Fruit fly (Drosophila melanogaster) whole organism, embryonic: ENCODE measurements around the gene PlexA.
A peak's percentile ranks its signal among the peaks of the same experiment; 100 is the strongest.

Experiments
- BEAF-32 ChIP-seq: fragments of 200-800 bp; sonication (Bioruptor generic); optimal IDR thresholded peaks from 3 replicates; lab custom pipeline; 2017; ENCODE audit warnings: missing biosample characterization, missing genetic modification characterization, mild to moderate bottlenecking, moderate library complexity, missing genetic modification reagents
- CG10147 ChIP-seq: fragments of 200-800 bp; sonication (Bioruptor generic); optimal IDR thresholded peaks from 2 replicates; lab custom pipeline; 2019; ENCODE audit warnings: missing biosample characterization, mild to moderate bottlenecking, missing genetic modification characterization, moderate library complexity
- CG10267 ChIP-seq: fragments of 200-800 bp; sonication (Bioruptor generic); optimal IDR thresholded peaks from 2 replicates; lab custom pipeline; 2018; ENCODE audit warnings: missing biosample characterization, mild to moderate bottlenecking, missing genetic modification characterization, moderate library complexity
- CG10366 ChIP-seq: fragments of 200-800 bp; sonication (Bioruptor generic); IDR thresholded peaks from 2 replicates; pipeline ENCODE4 v1.3.6; 2022; ENCODE audit warnings: missing biosample characterization, missing genetic modification characterization
- CG1233 ChIP-seq: fragments of 200-800 bp; sonication (Bioruptor generic); optimal IDR thresholded peaks from 4 replicates; lab custom pipeline; 2018; ENCODE audit warnings: missing biosample characterization, mild to moderate bottlenecking, missing genetic modification characterization
- CG13123 ChIP-seq: fragments of 200-800 bp; sonication (Bioruptor generic); optimal IDR thresholded peaks from 2 replicates; lab custom pipeline; 2016; ENCODE audit warnings: missing biosample characterization, missing genetic modification characterization
- CG13775 ChIP-seq: fragments of 200-800 bp; sonication (Bioruptor generic); optimal IDR thresholded peaks from 3 replicates; lab custom pipeline; 2017; ENCODE audit warnings: missing biosample characterization, mild to moderate bottlenecking, missing genetic modification characterization
- CG1603 ChIP-seq: fragments of 200-800 bp; sonication (Bioruptor generic); optimal IDR thresholded peaks from 2 replicates; lab custom pipeline; 2019; ENCODE audit warnings: missing biosample characterization, mild to moderate bottlenecking, missing genetic modification characterization, moderate library complexity
- CG1647 ChIP-seq: fragments of 200-800 bp; sonication (Bioruptor generic); optimal IDR thresholded peaks from 3 replicates; lab custom pipeline; 2016; ENCODE audit warnings: missing biosample characterization, missing genetic modification characterization
- CG16813 ChIP-seq: fragments of 200-800 bp; sonication (Bioruptor generic); IDR thresholded peaks from 3 replicates; pipeline ENCODE4 v1.3.6; 2022; ENCODE audit warnings: missing biosample characterization, missing genetic modification characterization; ENCODE audit not compliant: partially characterized antibody
- CG2712 ChIP-seq: fragments of 200-800 bp; optimal IDR thresholded peaks from 3 replicates; lab custom pipeline; 2019; ENCODE audit warnings: missing biosample characterization, mild to moderate bottlenecking, missing genetic modification characterization, moderate library complexity
- CG30020 ChIP-seq: fragments of 200-800 bp; optimal IDR thresholded peaks from 2 replicates; lab custom pipeline; 2019; ENCODE audit warnings: missing biosample characterization, mild to moderate bottlenecking, missing genetic modification characterization, moderate library complexity
- CG34422 ChIP-seq: fragments of 200-800 bp; sonication (Bioruptor generic); IDR thresholded peaks from 3 replicates; pipeline ENCODE4 v1.3.6; 2022; ENCODE audit warnings: missing biosample characterization, missing genetic modification characterization
- CG4282 ChIP-seq: fragments of 200-800 bp; sonication (Bioruptor generic); optimal IDR thresholded peaks from 2 replicates; lab custom pipeline; 2016; ENCODE audit warnings: missing biosample characterization, missing genetic modification characterization
- CG4617 ChIP-seq: fragments of 200-800 bp; sonication (Bioruptor generic); optimal IDR thresholded peaks from 3 replicates; lab custom pipeline; 2016; ENCODE audit warnings: missing biosample characterization, missing genetic modification characterization, borderline replicate concordance
- CG4730 ChIP-seq: fragments of 200-800 bp; sonication (Bioruptor generic); IDR thresholded peaks from 2 replicates; pipeline ENCODE4 v1.3.6; 2022; ENCODE audit warnings: missing biosample characterization, missing genetic modification characterization
- CG5953 ChIP-seq: fragments of 200-800 bp; sonication (Bioruptor generic); IDR thresholded peaks from 2 replicates; pipeline ENCODE4 v1.3.6; 2022; ENCODE audit warnings: missing biosample characterization, missing genetic modification characterization
- CG7839 ChIP-seq: fragments of 200-800 bp; sonication (Bioruptor generic); optimal IDR thresholded peaks from 3 replicates; lab custom pipeline; 2018; ENCODE audit warnings: missing biosample characterization, mild to moderate bottlenecking, missing genetic modification characterization, moderate library complexity
- CG7963 ChIP-seq: fragments of 200-800 bp; sonication (Bioruptor generic); IDR thresholded peaks from 3 replicates; pipeline ENCODE4 v1.3.6; 2022; ENCODE audit warnings: missing biosample characterization, missing genetic modification characterization; ENCODE audit not compliant: partially characterized antibody
- CG9797 ChIP-seq: fragments of 200-800 bp; sonication (Bioruptor generic); optimal IDR thresholded peaks from 3 replicates; lab custom pipeline; 2018; ENCODE audit warnings: missing biosample characterization, mild to moderate bottlenecking, missing genetic modification characterization
- CrebB ChIP-seq: fragments of 200-800 bp; sonication (Bioruptor generic); optimal IDR thresholded peaks from 3 replicates; lab custom pipeline; 2018; ENCODE audit warnings: missing biosample characterization, mild to moderate bottlenecking, missing genetic modification characterization
- Dbx ChIP-seq: fragments of 200-800 bp; sonication (Bioruptor generic); IDR thresholded peaks from 3 replicates; pipeline ENCODE4 v1.3.6; 2022; ENCODE audit warnings: missing biosample characterization, missing genetic modification characterization
- Doc3 ChIP-seq: fragments of 200-800 bp; sonication (Bioruptor generic); IDR thresholded peaks from 3 replicates; pipeline ENCODE4 v1.3.6; 2022; ENCODE audit warnings: missing biosample characterization, missing genetic modification characterization; ENCODE audit not compliant: partially characterized antibody
- Ets65A ChIP-seq: fragments of 200-800 bp; sonication (Bioruptor generic); peaks from one replicate; lab custom pipeline; 2016; ENCODE audit warnings: missing biosample characterization, missing genetic modification characterization
- GATAe ChIP-seq: fragments of 200-800 bp; sonication (Bioruptor generic); conservative IDR thresholded peaks from 2 replicates; pipeline ENCODE4 v1.3.6; 2022; ENCODE audit warnings: missing biosample characterization, missing genetic modification characterization
- Med ChIP-seq: fragments of 200-800 bp; sonication (Bioruptor generic); peaks from one replicate; lab custom pipeline; 2016; ENCODE audit warnings: missing biosample characterization, missing genetic modification characterization, mild to moderate bottlenecking, inconsistent platforms, moderate library complexity
- NC2β ChIP-seq: fragments of 200-800 bp; sonication (Bioruptor generic); optimal IDR thresholded peaks from 2 replicates; lab custom pipeline; 2016; ENCODE audit warnings: missing biosample characterization, missing genetic modification characterization
- NfI ChIP-seq: fragments of 200-800 bp; sonication (Bioruptor generic); optimal IDR thresholded peaks from 3 replicates; lab custom pipeline; 2018; ENCODE audit warnings: missing biosample characterization, mild to moderate bottlenecking, missing genetic modification characterization, moderate library complexity
- Oli ChIP-seq: fragments of 200-800 bp; sonication (Bioruptor generic); optimal IDR thresholded peaks from 2 replicates; lab custom pipeline; 2018; ENCODE audit warnings: missing biosample characterization, mild to moderate bottlenecking, missing genetic modification characterization, moderate library complexity
- Six4 ChIP-seq: fragments of 200-800 bp; sonication (Bioruptor generic); optimal IDR thresholded peaks from 2 replicates; lab custom pipeline; 2016; ENCODE audit warnings: missing biosample characterization, missing genetic modification characterization
- YL-1 ChIP-seq: fragments of 200-800 bp; sonication (Bioruptor generic); optimal IDR thresholded peaks from 3 replicates; lab custom pipeline; 2017; ENCODE audit warnings: missing biosample characterization, mild to moderate bottlenecking, missing genetic modification characterization
- cas ChIP-seq: fragments of 200-800 bp; sonication (Bioruptor generic); IDR thresholded peaks from 2 replicates; pipeline ENCODE4 v1.3.6; 2022; ENCODE audit warnings: missing biosample characterization, missing genetic modification characterization
- cato ChIP-seq: fragments of 200-800 bp; sonication (Bioruptor generic); optimal IDR thresholded peaks from 2 replicates; lab custom pipeline; 2016; ENCODE audit warnings: missing biosample characterization, missing genetic modification characterization, borderline replicate concordance
- dpn ChIP-seq, 2 experiments: fragments of 200-800 bp; sonication (Bioruptor generic); optimal IDR thresholded peaks; 3 replicates each; lab custom pipeline; 2016; ENCODE audit warnings: missing biosample characterization in 2 of 2, missing genetic modification characterization in 2 of 2
- eve ChIP-seq, 2 experiments: fragments of >200 bp; optimal IDR thresholded peaks; 2 replicates each; lab custom pipeline; 2017; ENCODE audit warnings: missing biosample characterization in 2 of 2, missing genetic modification characterization in 2 of 2
- eyg ChIP-seq: fragments of 200-800 bp; sonication (Bioruptor generic); optimal IDR thresholded peaks from 3 replicates; lab custom pipeline; 2016; ENCODE audit warnings: missing biosample characterization, missing genetic modification characterization
- gro ChIP-seq: fragments of 200-800 bp; sonication (Bioruptor generic); optimal IDR thresholded peaks from 2 replicates; lab custom pipeline; 2016; ENCODE audit warnings: missing biosample characterization, missing genetic modification characterization
- hkb ChIP-seq, 2 experiments: fragments of 200-800 bp in 1 of 2; fragments of >200 bp in 1 of 2; sonication (Bioruptor generic) in 1 of 2; IDR thresholded peaks in 1 of 2; optimal IDR thresholded peaks in 1 of 2; 2 replicates each; pipeline versions ENCODE4 v1.3.6 to Lab custom; 2017 to 2022; ENCODE audit warnings: missing biosample characterization in 1 of 2, missing genetic modification characterization in 1 of 2
- insv ChIP-seq, 2 experiments: fragments of 200-800 bp; sonication (Bioruptor generic); optimal IDR thresholded peaks; 3 replicates each; lab custom pipeline; 2016 to 2018; ENCODE audit warnings: missing biosample characterization in 2 of 2, missing genetic modification characterization in 2 of 2
- kah ChIP-seq: fragments of 200-800 bp; sonication (Bioruptor generic); optimal IDR thresholded peaks from 2 replicates; lab custom pipeline; 2018; ENCODE audit warnings: missing biosample characterization, mild to moderate bottlenecking, missing genetic modification characterization
- klu ChIP-seq: fragments of 200-800 bp; sonication (Bioruptor generic); IDR thresholded peaks from 2 replicates; pipeline ENCODE4 v1.3.6; 2022; ENCODE audit warnings: missing biosample characterization, missing genetic modification characterization
- lbe ChIP-seq: fragments of 200-800 bp; sonication (Bioruptor generic); optimal IDR thresholded peaks from 2 replicates; lab custom pipeline; 2016; ENCODE audit warnings: missing biosample characterization, mild to moderate bottlenecking, missing genetic modification characterization
- lilli ChIP-seq: fragments of 200-800 bp; sonication (Bioruptor generic); optimal IDR thresholded peaks from 3 replicates; lab custom pipeline; 2016; ENCODE audit warnings: missing biosample characterization, missing genetic modification characterization
- mam ChIP-seq: fragments of 200-800 bp; sonication (Bioruptor generic); optimal IDR thresholded peaks from 3 replicates; lab custom pipeline; 2016; ENCODE audit warnings: missing biosample characterization, missing genetic modification characterization
- nerfin-2 ChIP-seq: fragments of 200-800 bp; sonication (Bioruptor generic); IDR thresholded peaks from 2 replicates; pipeline ENCODE4 v1.3.6; 2022; ENCODE audit warnings: missing biosample characterization, missing genetic modification characterization; ENCODE audit not compliant: partially characterized antibody
- row ChIP-seq: fragments of 200-800 bp; sonication (Bioruptor generic); IDR thresholded peaks from 3 replicates; pipeline ENCODE4 v1.3.6; 2022; ENCODE audit warnings: missing biosample characterization, missing genetic modification characterization
- sob ChIP-seq: fragments of 200-800 bp; sonication (Bioruptor generic); IDR thresholded peaks from 2 replicates; pipeline ENCODE4 v1.3.6; 2022; ENCODE audit warnings: missing biosample characterization, missing genetic modification characterization
- stwl ChIP-seq: fragments of 200-800 bp; sonication (Bioruptor generic); optimal IDR thresholded peaks from 3 replicates; lab custom pipeline; 2018; ENCODE audit warnings: missing biosample characterization, mild to moderate bottlenecking, missing genetic modification characterization, moderate library complexity
- vnd ChIP-seq: fragments of 200-800 bp; sonication (Bioruptor generic); IDR thresholded peaks from 3 replicates; pipeline ENCODE4 v1.3.6; 2022; ENCODE audit warnings: missing biosample characterization, missing genetic modification characterization; ENCODE audit not compliant: partially characterized antibody

Gene PlexA

dm6 chr4:1031687-1032140 is 4.8 kb upstream of the PlexA start, which contains the start of gene CG11076 (continued):
- TF ChIP-seq vnd (GFP tag; lab: Robert Waterston, UW) (peak; percentile 56; the same call in 1 of the 3 replicates), CG1647 (GFP tag; lab: Kevin White, UChicago) (no peak), insv (GFP tag; optimal IDR thresholded peaks at IDR 0.05; lab: Kevin White, UChicago) (peak in 1 of 2 experiments; percentile 23), eve (GFP tag; optimal IDR thresholded peaks at IDR 0.05; lab: Kevin White, UChicago) (peak in 1 of 2 experiments; percentile 33), CG1233 (GFP tag; lab: Kevin White, UChicago) (no peak), cato (GFP tag; lab: Kevin White, UChicago) (no peak), CG13123 (peak; percentile 11), NC2β (peak; percentile 1), nerfin-2 (peak; percentile 64; the same call in 1 of the 2 replicates), dpn (GFP tag; optimal IDR thresholded peaks at IDR 0.05; lab: Kevin White, UChicago) (no peak), CG9797 (GFP tag; lab: Kevin White, UChicago) (no peak), sob (GFP tag; lab: Robert Waterston, UW) (peak; percentile 39; the same call in 1 of the 2 replicates), Oli (tag; lab: Kevin White, UChicago) (no peak), CG13775 (GFP tag; lab: Kevin White, UChicago) (no peak), CG4617 (GFP tag; lab: Kevin White, UChicago) (peak; percentile 71), stwl (tag; lab: Kevin White, UChicago) (no peak), CG5953 (GFP tag; lab: Robert Waterston, UW) (no peak), kah (GFP tag; lab: Kevin White, UChicago) (peak; percentile 21), Six4 (GFP tag; lab: Kevin White, UChicago) (no peak), CG10366 (GFP tag; lab: Robert Waterston, UW) (no peak), GATAe (no peak), CG30020 (tag; lab: Kevin White, UChicago) (peak; percentile 96), BEAF-32 (GFP tag; lab: Kevin White, UChicago) (peak; percentile 76), lilli (GFP tag; lab: Kevin White, UChicago) (peak; percentile 56), klu (no peak), hkb (optimal IDR thresholded peaks at IDR 0.05; lab: Kevin White, UChicago) (no peak), hkb (GFP tag; IDR thresholded peaks at IDR 0.05; lab: Robert Waterston, UW) (0 out of 2 replicates have a peak, but pooled peaks have one; percentile 14), CG7839 (tag; lab: Kevin White, UChicago) (no peak), CG10147 (peak; percentile 42), cas (GFP tag; lab: Robert Waterston, UW) (no peak), lbe (GFP tag; lab: Kevin White, UChicago) (peak; percentile 52), YL-1 (GFP tag; lab: Kevin White, UChicago) (peak; percentile 97), CG4282 (GFP tag; lab: Kevin White, UChicago) (no peak), CG2712 (tag; lab: Kevin White, UChicago) (peak; percentile 29), Ets65A (GFP tag; lab: Kevin White, UChicago) (peak; percentile 86), gro (peak; percentile 18), CG34422 (GFP tag; lab: Robert Waterston, UW) (no peak; the same call in 2 of the 3 replicates), mam (GFP tag; lab: Kevin White, UChicago) (peak; percentile 20), Doc3 (GFP tag; lab: Robert Waterston, UW) (no peak; the same call in 1 of the 3 replicates), CG1603 (tag; lab: Kevin White, UChicago) (peak; percentile 91), CG7963 (GFP tag; lab: Robert Waterston, UW) (peak; percentile 52; the same call in 2 of the 3 replicates), NfI (GFP tag; lab: Kevin White, UChicago) (no peak), CrebB (peak; percentile 20), Dbx (peak; percentile 59; the same call in 1 of the 3 replicates), CG16813 (GFP tag; lab: Robert Waterston, UW) (peak; percentile 78; the same call in 2 of the 3 replicates), Med (GFP tag; lab: Kevin White, UChicago) (peak; percentile 93), CG10267 (tag; lab: Kevin White, UChicago) (peak; percentile 17), row (GFP tag; lab: Robert Waterston, UW) (peak; percentile 80), CG4730 (GFP tag; lab: Robert Waterston, UW) (no peak), eyg (no peak)
